Fruit fly (Drosophila melanogaster) Kc167 (cell line): ENCODE measurements around the gene CG18428.

Source experiments
- Myc ChIP-seq: fragments of >200 bp; optimal IDR thresholded peaks from 2 replicates; lab custom pipeline; 2017; ENCODE audit warnings: missing external identifiers
- Sin3A ChIP-seq: fragments of >200 bp; optimal IDR thresholded peaks from 2 replicates; lab custom pipeline; 2018; ENCODE audit warnings: missing external identifiers
- h ChIP-seq: fragments of >200 bp; optimal IDR thresholded peaks from 3 replicates; lab custom pipeline; 2018; ENCODE audit warnings: missing external identifiers
- insv ChIP-seq: fragments of >200 bp; optimal IDR thresholded peaks from 3 replicates; lab custom pipeline; 2018; ENCODE audit warnings: missing external identifiers
- psq ChIP-seq: fragments of >200 bp; optimal IDR thresholded peaks from 2 replicates; lab custom pipeline; 2017; ENCODE audit warnings: missing external identifiers

- TF ChIP-seq insv (lab: Kevin White, UChicago), result no peak
- TF ChIP-seq Myc (lab: Kevin White, UChicago), result no peak
- no peak for TF ChIP-seq Sin3A (lab: Kevin White, UChicago)
- no peak for TF ChIP-seq psq (lab: Kevin White, UChicago)
- TF ChIP-seq h (lab: Kevin White, UChicago), result no peak
Observed at dm6 chr3R:24141013-24141592, 32.0 kb downstream of the CG18428 start, which contains the start of gene Kal1.
